Fruit fly (Drosophila melanogaster) ovary, adult (tissue): ENCODE results near the gene CG8939.

Experiments
- CG17801 ChIP-seq: fragments of 200-800 bp; optimal IDR thresholded peaks from 2 replicates; lab custom pipeline; 2019; ENCODE audit warnings: missing biosample characterization, mild to moderate bottlenecking, missing genetic modification characterization, moderate library complexity; ENCODE audit not compliant: partially characterized antibody

The CG8939 gene

DNA sequence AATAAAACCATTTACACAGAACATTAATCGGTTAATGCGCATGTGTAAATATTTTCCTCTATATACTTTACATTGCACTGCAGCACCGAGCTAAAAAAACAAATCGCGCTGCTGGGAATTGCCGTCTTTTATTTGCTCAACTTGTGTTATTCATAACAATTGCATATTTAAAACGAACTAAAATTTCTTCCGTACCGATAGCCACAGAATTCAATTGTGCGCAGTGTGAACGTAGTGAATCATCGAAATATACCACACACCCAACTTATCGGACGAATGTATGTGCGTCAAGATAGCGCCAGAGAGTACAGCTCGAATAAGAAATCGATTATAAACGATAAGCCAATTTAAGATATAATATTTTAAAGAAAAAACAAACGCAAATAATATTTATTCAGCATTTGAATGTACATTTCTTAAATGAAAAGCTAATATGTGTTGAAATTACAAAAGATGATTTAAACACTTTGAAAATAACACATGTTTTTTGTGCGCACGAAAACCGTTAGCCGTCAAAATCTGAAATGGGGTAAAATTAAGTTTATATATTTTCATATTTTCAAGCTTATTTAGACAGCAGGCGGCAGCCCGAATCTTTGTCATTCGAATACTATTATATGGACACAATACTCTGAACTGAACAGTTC, 8.9 kb downstream of the CG8939 start, which contains the start of the genes vap and CG12698:
Gene vap (minus strand): TSS at position 262 of the 647 bp plus-strand sequence.
Gene CG12698 (plus strand): TSS at position 597 of the 647 bp plus-strand sequence.
- no peak for TF ChIP-seq CG17801 (GFP tag; lab: Kevin White, UChicago)

DNA sequence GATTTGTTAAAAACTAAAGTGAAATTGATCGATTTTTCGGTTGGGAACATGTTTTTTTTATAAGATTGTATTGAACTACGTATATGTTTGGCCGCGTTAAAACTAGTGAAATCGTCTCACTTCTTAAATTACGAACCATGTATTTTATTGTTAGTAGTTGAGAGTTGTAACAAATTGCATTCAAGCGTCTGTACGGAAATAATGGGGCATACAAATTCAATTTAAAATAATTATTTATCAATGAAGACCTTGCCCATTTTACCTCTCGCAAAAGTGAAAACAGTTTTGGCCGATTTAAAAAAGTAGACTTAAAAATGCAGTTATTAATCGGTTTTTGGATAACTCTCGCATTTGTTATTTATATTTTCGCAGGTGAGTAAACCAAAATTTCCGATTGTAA, 12.0 kb downstream of the CG8939 start, which contains the start of gene Muc14A:
Gene Muc14A (plus strand): TSS at position 301 of the 400 bp plus-strand sequence.
- TF ChIP-seq CG17801 (GFP tag; lab: Kevin White, UChicago) = no peak
